Worm (Caenorhabditis elegans): Measurements from ENCODE around the gene try-14.
A peak's percentile ranks its signal among the peaks of the same experiment; 100 is the strongest.

- TF ChIP-seq skn-1 (tag; optimal IDR thresholded peaks at IDR 0.05) (no peak), egl-27 (tag; optimal IDR thresholded peaks at IDR 0.05) (no peak), sptf-1 (tag; optimal IDR thresholded peaks at IDR 0.05) (no peak), elt-2 (tag; optimal IDR thresholded peaks at IDR 0.05) (no peak), efl-1 (optimal IDR thresholded peaks at IDR 0.05) (no peak), efl-1 (GFP tag; optimal IDR thresholded peaks at IDR 0.05 in 1 of 2) (peak in 1 of 2 experiments; percentile 79), lin-14 (GFP tag; optimal IDR thresholded peaks at IDR 0.05) (peak; percentile 89), fos-1 (tag; optimal IDR thresholded peaks at IDR 0.05) (no peak), nhr-237 (tag; optimal IDR thresholded peaks at IDR 0.05) (no peak), unc-62 (GFP tag; optimal IDR thresholded peaks at IDR 0.05) (no peak), elt-3 (tag; optimal IDR thresholded peaks at IDR 0.05) (no peak), lin-15B (tag; optimal IDR thresholded peaks at IDR 0.05) (no peak), nhr-76 (tag; optimal IDR thresholded peaks at IDR 0.05) (no peak)
Observed at ce11 chrX:7478476-7478875, 16.9 kb downstream of the try-14 start.
